Fruit fly (Drosophila melanogaster) whole organism: ENCODE results near the gene RpL10.

ENCODE experiments used
- CG8478 ChIP-seq: fragments of >200 bp; optimal IDR thresholded peaks from 2 replicates; lab custom pipeline; 2018; ENCODE audit warnings: inconsistent platforms
- Dll ChIP-seq: fragments of >200 bp; optimal IDR thresholded peaks from 2 replicates; lab custom pipeline; 2017
- EcR ChIP-seq, 2 experiments: fragments of >200 bp; optimal IDR thresholded peaks; 2 replicates each; lab custom pipeline; 2017; ENCODE audit warnings: missing biosample characterization in 2 of 2, missing genetic modification characterization in 2 of 2, missing genetic modification reagents in 2 of 2
- pan ChIP-seq: fragments of >200 bp; optimal IDR thresholded peaks from 2 replicates; lab custom pipeline; 2017
- psq ChIP-seq: fragments of >200 bp; optimal IDR thresholded peaks from 2 replicates; lab custom pipeline; 2017
- usp ChIP-seq: fragments of >200 bp; optimal IDR thresholded peaks from 2 replicates; lab custom pipeline; 2017; ENCODE audit warnings: missing biosample characterization, missing genetic modification characterization, mixed read lengths

Gene RpL10

DNA sequence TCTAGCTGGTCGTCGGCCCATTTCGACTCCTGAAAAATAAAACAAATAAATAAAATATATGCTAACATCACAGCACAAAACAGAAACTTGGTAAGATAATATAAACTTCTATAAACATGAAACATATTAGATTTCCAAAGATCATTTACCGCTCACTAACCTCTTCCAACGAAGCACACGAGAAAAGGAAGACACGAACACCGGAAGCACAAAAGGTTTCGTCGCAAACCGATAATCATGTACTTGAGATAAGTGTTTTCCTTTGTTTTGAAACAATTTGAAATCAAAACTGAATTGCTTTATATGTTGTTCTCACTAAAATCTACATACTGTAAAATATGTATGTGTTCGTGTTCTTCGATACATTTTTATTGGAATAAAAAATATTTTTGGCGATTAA is at the start of gene RpL10:
RpL10 (minus strand) TSS at position 195 of the 400 bp plus-strand sequence.
- TF ChIP-seq CG8478 (lab: Kevin White, UChicago) = no peak
- no peak for TF ChIP-seq Dll (lab: Kevin White, UChicago)
- TF ChIP-seq psq (lab: Kevin White, UChicago) = no peak
- no peak for TF ChIP-seq pan
- TF ChIP-seq EcR (GFP tag; optimal IDR thresholded peaks at IDR 0.05; lab: Kevin White, UChicago) = no peak
- no peak for TF ChIP-seq usp (GFP tag; lab: Kevin White, UChicago)

DNA sequence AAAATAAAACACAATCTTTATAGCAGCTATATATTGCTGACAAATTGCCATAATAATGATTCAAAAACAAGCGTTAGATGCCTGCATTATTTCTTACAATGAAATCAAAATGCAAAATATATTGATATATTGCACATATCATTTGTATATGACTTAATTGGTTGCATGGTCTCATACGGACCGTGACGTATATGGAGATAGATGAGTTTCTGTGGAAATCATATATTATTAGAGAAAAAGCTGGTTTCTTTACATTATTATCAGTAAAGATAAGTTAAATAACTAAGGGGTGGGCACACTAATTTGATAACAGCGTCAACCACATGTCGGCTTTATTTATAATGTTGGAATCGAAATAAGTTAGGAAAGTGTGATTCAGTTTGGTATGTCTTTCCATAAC is 30.5 kb upstream of the RpL10 start, which contains the start of gene CG33217:
CG33217 (plus strand) TSS at position 290 of the 400 bp plus-strand sequence.
- TF ChIP-seq psq (lab: Kevin White, UChicago) = no peak
- TF ChIP-seq pan = no peak
- no peak for TF ChIP-seq usp (GFP tag; lab: Kevin White, UChicago)
- no peak for TF ChIP-seq CG8478 (lab: Kevin White, UChicago)
- TF ChIP-seq Dll (lab: Kevin White, UChicago) = no peak
- TF ChIP-seq EcR (GFP tag; optimal IDR thresholded peaks at IDR 0.05; lab: Kevin White, UChicago) = no peak

dm6 chr3L:23099394-23099977 is 4.2 kb upstream of the RpL10 start:
- no peak for TF ChIP-seq pan
- TF ChIP-seq CG8478 (lab: Kevin White, UChicago) = no peak
- TF ChIP-seq Dll (lab: Kevin White, UChicago) = no peak
- no peak for TF ChIP-seq EcR (GFP tag; optimal IDR thresholded peaks at IDR 0.05; lab: Kevin White, UChicago)
- no peak for TF ChIP-seq usp (GFP tag; lab: Kevin White, UChicago)
- no peak for TF ChIP-seq psq (lab: Kevin White, UChicago)

DNA sequence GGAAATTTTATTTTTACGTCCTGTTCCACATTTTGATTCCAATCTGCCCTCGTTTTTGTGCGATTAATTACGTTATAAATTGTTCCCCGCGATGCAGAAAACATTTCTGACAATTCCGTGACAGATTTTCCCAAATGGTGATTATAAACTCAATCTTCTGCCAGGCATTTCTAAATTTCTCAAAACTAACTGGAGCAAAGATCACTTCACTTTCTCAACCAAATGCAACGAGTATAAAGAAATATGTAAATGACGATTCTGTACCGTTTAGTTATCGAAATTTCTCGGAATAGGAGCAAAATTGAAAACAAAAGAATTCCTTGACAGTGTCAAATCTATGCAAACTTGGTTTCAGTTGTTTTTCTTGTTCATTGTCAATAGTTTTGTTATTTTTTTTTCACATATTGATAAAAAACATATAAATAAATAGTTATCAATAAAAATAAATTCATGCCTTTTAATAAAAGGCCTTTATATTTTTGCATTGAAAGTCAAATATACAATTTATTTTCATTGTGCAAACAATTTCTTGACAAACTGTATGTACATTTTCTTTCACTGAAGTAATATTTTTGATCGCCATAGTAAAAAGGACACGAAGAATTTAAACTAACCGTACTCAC is 1.6 kb upstream of the RpL10 start, which contains the start of gene CkIIalpha:
CkIIalpha (plus strand) TSS at position 270 of the 623 bp plus-strand sequence.
- no peak for TF ChIP-seq Dll (lab: Kevin White, UChicago)
- TF ChIP-seq EcR (GFP tag; optimal IDR thresholded peaks at IDR 0.05; lab: Kevin White, UChicago) = no peak
- no peak for TF ChIP-seq CG8478 (lab: Kevin White, UChicago)
- no peak for TF ChIP-seq psq (lab: Kevin White, UChicago)
- TF ChIP-seq usp (GFP tag; lab: Kevin White, UChicago) = no peak
- no peak for TF ChIP-seq pan

dm6 chr3L:23088927-23089326 is 6.3 kb downstream of the RpL10 start:
- TF ChIP-seq CG8478 (lab: Kevin White, UChicago) = no peak
- TF ChIP-seq pan = no peak
- no peak for TF ChIP-seq usp (GFP tag; lab: Kevin White, UChicago)
- TF ChIP-seq EcR (GFP tag; optimal IDR thresholded peaks at IDR 0.05; lab: Kevin White, UChicago) = no peak
- no peak for TF ChIP-seq Dll (lab: Kevin White, UChicago)

DNA sequence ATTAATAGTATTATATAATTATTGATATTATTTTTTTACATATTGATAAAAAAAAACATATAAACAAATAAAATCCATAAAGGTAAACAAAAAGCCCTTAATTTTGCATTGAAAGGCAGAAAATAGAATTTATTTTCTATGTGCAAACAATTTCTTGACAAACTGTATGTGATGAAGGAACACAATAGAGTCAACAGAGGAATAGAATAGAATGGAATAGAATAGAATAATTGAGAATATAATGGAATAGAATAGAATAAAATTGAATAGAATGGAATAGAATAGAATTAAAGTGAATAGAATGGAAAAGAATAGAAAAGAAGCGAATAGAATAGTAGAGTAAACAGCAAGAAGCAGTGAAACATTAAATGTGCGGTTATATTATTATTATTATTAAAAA is 14.0 kb downstream of the RpL10 start:
- TF ChIP-seq CG8478 (lab: Kevin White, UChicago) (no peak), psq (lab: Kevin White, UChicago) (no peak), pan (no peak), Dll (lab: Kevin White, UChicago) (no peak), usp (GFP tag; lab: Kevin White, UChicago) (no peak), EcR (GFP tag; optimal IDR thresholded peaks at IDR 0.05; lab: Kevin White, UChicago) (no peak)
